Worm (Caenorhabditis elegans): Measurements from ENCODE around the gene dct-12.

ce11 chrII:12449849-12450248, 17.6 kb upstream of the dct-12 start, which contains the start of gene sre-34:
- TF ChIP-seq tab-1 (GFP tag; IDR thresholded peaks at IDR 0.05) (no peak), ztf-23 (GFP tag; IDR thresholded peaks at IDR 0.05) (no peak), T22C8.4 (GFP tag; IDR thresholded peaks at IDR 0.05) (no peak), med-1 (GFP tag; optimal IDR thresholded peaks at IDR 0.05; ENCODE audit: insufficient read depth) (no peak), cog-1 (tag; optimal IDR thresholded peaks at IDR 0.05) (no peak)
